Fruit fly (Drosophila melanogaster) whole organism, embryonic: ENCODE results near the gene AlkB.

Source experiments
- B-H1 ChIP-seq: fragments of 200-800 bp; sonication (Bioruptor generic); IDR thresholded peaks from 3 replicates; pipeline ENCODE4 v1.3.6; 2022; ENCODE audit warnings: missing biosample characterization, missing genetic modification characterization
- BEAF-32 ChIP-seq: fragments of 200-800 bp; sonication (Bioruptor generic); optimal IDR thresholded peaks from 3 replicates; lab custom pipeline; 2017; ENCODE audit warnings: missing biosample characterization, missing genetic modification characterization, mild to moderate bottlenecking, moderate library complexity, missing genetic modification reagents
- CG12391 ChIP-seq: fragments of 200-800 bp; sonication (Bioruptor generic); optimal IDR thresholded peaks from 3 replicates; lab custom pipeline; 2018; ENCODE audit warnings: missing biosample characterization, mild to moderate bottlenecking, missing genetic modification characterization, moderate library complexity
- CG13624 ChIP-seq: fragments of 200-800 bp; sonication (Bioruptor generic); optimal IDR thresholded peaks from 2 replicates; lab custom pipeline; 2016; ENCODE audit warnings: missing biosample characterization, missing genetic modification characterization
- CG13775 ChIP-seq: fragments of 200-800 bp; sonication (Bioruptor generic); optimal IDR thresholded peaks from 3 replicates; lab custom pipeline; 2017; ENCODE audit warnings: missing biosample characterization, mild to moderate bottlenecking, missing genetic modification characterization
- CG14860 ChIP-seq: fragments of 200-800 bp; sonication (Bioruptor generic); IDR thresholded peaks from 3 replicates; pipeline ENCODE4 v1.3.6; 2022; ENCODE audit warnings: missing biosample characterization, missing genetic modification characterization; ENCODE audit not compliant: partially characterized antibody
- CG15601 ChIP-seq: fragments of 200-800 bp; sonication (Bioruptor generic); optimal IDR thresholded peaks from 3 replicates; lab custom pipeline; 2019; ENCODE audit warnings: missing biosample characterization, mild to moderate bottlenecking, missing genetic modification characterization, moderate library complexity
- CG17186 ChIP-seq: fragments of 200-800 bp; sonication (Bioruptor generic); optimal IDR thresholded peaks from 3 replicates; lab custom pipeline; 2017; ENCODE audit warnings: missing biosample characterization, missing genetic modification reagents, missing genetic modification characterization
- CG17802 ChIP-seq: fragments of 200-800 bp; sonication (Bioruptor generic); optimal IDR thresholded peaks from 2 replicates; lab custom pipeline; 2018; ENCODE audit warnings: missing biosample characterization, mild to moderate bottlenecking, missing genetic modification characterization, moderate library complexity
- CG17829 ChIP-seq: fragments of 200-800 bp; optimal IDR thresholded peaks from 2 replicates; lab custom pipeline; 2019; ENCODE audit warnings: missing biosample characterization, mild to moderate bottlenecking, missing genetic modification characterization, moderate library complexity
- CG2129 ChIP-seq: fragments of 200-800 bp; sonication (Bioruptor generic); IDR thresholded peaks from 2 replicates; pipeline ENCODE4 v1.3.6; 2022; ENCODE audit warnings: missing biosample characterization, missing genetic modification characterization; ENCODE audit not compliant: partially characterized antibody
- CG30020 ChIP-seq: fragments of 200-800 bp; optimal IDR thresholded peaks from 2 replicates; lab custom pipeline; 2019; ENCODE audit warnings: missing biosample characterization, mild to moderate bottlenecking, missing genetic modification characterization, moderate library complexity
- CG34376 ChIP-seq: fragments of 200-800 bp; sonication (Bioruptor generic); optimal IDR thresholded peaks from 2 replicates; lab custom pipeline; 2018; ENCODE audit warnings: missing biosample characterization, mild to moderate bottlenecking, missing genetic modification characterization
- CG3726 ChIP-seq: fragments of 200-800 bp; sonication (Bioruptor generic); IDR thresholded peaks from 3 replicates; pipeline ENCODE4, ENCODE4 v1.3.6; 2022; ENCODE audit warnings: missing biosample characterization, missing genetic modification characterization
- CG42726 ChIP-seq: fragments of 200-800 bp; sonication (Bioruptor generic); IDR thresholded peaks from 2 replicates; pipeline ENCODE4 v1.3.6; 2022; ENCODE audit warnings: missing biosample characterization, missing genetic modification characterization; ENCODE audit not compliant: partially characterized antibody
- CG7357 ChIP-seq: fragments of 200-800 bp; sonication (Bioruptor generic); IDR thresholded peaks from 3 replicates; pipeline ENCODE4 v1.3.6; 2022; ENCODE audit warnings: missing biosample characterization, missing genetic modification characterization
- CG7372 ChIP-seq: fragments of 200-800 bp; sonication (Bioruptor generic); IDR thresholded peaks from 2 replicates; pipeline ENCODE4 v1.3.6; 2022; ENCODE audit warnings: missing biosample characterization, missing genetic modification characterization
- CG7839 ChIP-seq: fragments of 200-800 bp; sonication (Bioruptor generic); optimal IDR thresholded peaks from 3 replicates; lab custom pipeline; 2018; ENCODE audit warnings: missing biosample characterization, mild to moderate bottlenecking, missing genetic modification characterization, moderate library complexity
- CG8290 ChIP-seq, 3 experiments: fragments of 200-800 bp; sonication (Bioruptor generic); optimal IDR thresholded peaks; 2 replicates each; lab custom pipeline; 2016 to 2019; ENCODE audit warnings: missing biosample characterization in 3 of 3, missing genetic modification characterization in 3 of 3, mild to moderate bottlenecking in 2 of 3, moderate library complexity in 1 of 3
- CG8924 ChIP-seq: fragments of 200-800 bp; optimal IDR thresholded peaks from 3 replicates; lab custom pipeline; 2019; ENCODE audit warnings: missing biosample characterization, mild to moderate bottlenecking, missing genetic modification characterization, moderate library complexity
- CG9727 ChIP-seq: fragments of 200-800 bp; sonication (Bioruptor generic); optimal IDR thresholded peaks from 3 replicates; lab custom pipeline; 2017; ENCODE audit warnings: missing biosample characterization, mild to moderate bottlenecking, missing genetic modification characterization
- CG9797 ChIP-seq: fragments of 200-800 bp; sonication (Bioruptor generic); optimal IDR thresholded peaks from 3 replicates; lab custom pipeline; 2018; ENCODE audit warnings: missing biosample characterization, mild to moderate bottlenecking, missing genetic modification characterization
- CG9932 ChIP-seq: fragments of 200-800 bp; sonication (Bioruptor generic); IDR thresholded peaks from 2 replicates; pipeline ENCODE4 v1.3.6; 2022; ENCODE audit warnings: missing biosample characterization, missing genetic modification characterization
- Dll ChIP-seq: fragments of 200-800 bp; sonication (Bioruptor generic); IDR thresholded peaks from 4 replicates; pipeline ENCODE4 v1.3.6; 2022; ENCODE audit warnings: missing biosample characterization, missing genetic modification characterization; ENCODE audit not compliant: partially characterized antibody
- Doc3 ChIP-seq: fragments of 200-800 bp; sonication (Bioruptor generic); IDR thresholded peaks from 3 replicates; pipeline ENCODE4 v1.3.6; 2022; ENCODE audit warnings: missing biosample characterization, missing genetic modification characterization; ENCODE audit not compliant: partially characterized antibody
- ERR ChIP-seq: fragments of 200-800 bp; sonication (Bioruptor generic); optimal IDR thresholded peaks from 2 replicates; lab custom pipeline; 2016; ENCODE audit warnings: missing biosample characterization, missing genetic modification characterization
- H15 ChIP-seq: fragments of 200-800 bp; sonication (Bioruptor generic); IDR thresholded peaks from 3 replicates; pipeline ENCODE4 v1.3.6; 2022; ENCODE audit warnings: missing biosample characterization, missing genetic modification characterization
- HLH4C ChIP-seq: fragments of 200-800 bp; sonication (Bioruptor generic); IDR thresholded peaks from 3 replicates; pipeline ENCODE4 v1.3.6; 2022; ENCODE audit warnings: missing biosample characterization, missing genetic modification characterization; ENCODE audit not compliant: partially characterized antibody
- HmgZ ChIP-seq: fragments of 200-800 bp; sonication (Bioruptor generic); optimal IDR thresholded peaks from 2 replicates; lab custom pipeline; 2018; ENCODE audit warnings: missing biosample characterization, mild to moderate bottlenecking, missing genetic modification characterization
- Lhr ChIP-seq: fragments of 200-800 bp; sonication (Bioruptor generic); optimal IDR thresholded peaks from 3 replicates; lab custom pipeline; 2017; ENCODE audit warnings: mild to moderate bottlenecking, missing biosample characterization, missing genetic modification reagents, missing genetic modification characterization
- MBD-R2 ChIP-seq: fragments of 200-800 bp; sonication (Bioruptor generic); IDR thresholded peaks from 2 replicates; pipeline ENCODE4 v1.3.6; 2022; ENCODE audit warnings: missing biosample characterization, missing genetic modification characterization
- Opbp ChIP-seq: fragments of 200-800 bp; sonication (Bioruptor generic); IDR thresholded peaks from 3 replicates; pipeline ENCODE4 v1.3.6; 2022; ENCODE audit warnings: missing biosample characterization, missing genetic modification characterization; ENCODE audit not compliant: partially characterized antibody
- Sin3A ChIP-seq: fragments of >200 bp; optimal IDR thresholded peaks from 2 replicates; lab custom pipeline; 2018
- Sry-δ ChIP-seq: fragments of 200-800 bp; sonication (Bioruptor generic); optimal IDR thresholded peaks from 2 replicates; lab custom pipeline; 2016; ENCODE audit warnings: missing biosample characterization, missing genetic modification characterization
- ato ChIP-seq: fragments of 200-800 bp; sonication (Bioruptor generic); IDR thresholded peaks from 2 replicates; pipeline ENCODE4 v1.3.6; 2022; ENCODE audit warnings: missing biosample characterization, missing genetic modification characterization; ENCODE audit not compliant: partially characterized antibody
- bbx ChIP-seq: fragments of 200-800 bp; sonication (Bioruptor generic); IDR thresholded peaks from 2 replicates; pipeline ENCODE4 v1.3.6; 2022; ENCODE audit warnings: missing biosample characterization, missing genetic modification characterization; ENCODE audit not compliant: partially characterized antibody
- gfzf ChIP-seq: fragments of 200-800 bp; sonication (Bioruptor generic); optimal IDR thresholded peaks from 2 replicates; lab custom pipeline; 2016; ENCODE audit warnings: missing biosample characterization, mild to moderate bottlenecking, missing genetic modification characterization, moderate library complexity
- hb ChIP-seq: fragments of 200-800 bp; sonication (Bioruptor generic); IDR thresholded peaks from 3 replicates; pipeline ENCODE4 v1.3.6; 2022; ENCODE audit warnings: missing biosample characterization, missing genetic modification characterization; ENCODE audit not compliant: partially characterized antibody
- knrl ChIP-seq: fragments of 200-800 bp; sonication (Bioruptor generic); IDR thresholded peaks from 3 replicates; pipeline ENCODE4 v1.3.6; 2022; ENCODE audit warnings: missing biosample characterization, missing genetic modification characterization; ENCODE audit not compliant: partially characterized antibody
- nerfin-2 ChIP-seq: fragments of 200-800 bp; sonication (Bioruptor generic); IDR thresholded peaks from 2 replicates; pipeline ENCODE4 v1.3.6; 2022; ENCODE audit warnings: missing biosample characterization, missing genetic modification characterization; ENCODE audit not compliant: partially characterized antibody
- nom ChIP-seq: fragments of 200-800 bp; sonication (Bioruptor generic); optimal IDR thresholded peaks from 2 replicates; lab custom pipeline; 2017; ENCODE audit warnings: missing biosample characterization, missing genetic modification characterization, mild to moderate bottlenecking, moderate library complexity, missing genetic modification reagents
- pho ChIP-seq: fragments of 200-800 bp; sonication (Bioruptor generic); optimal IDR thresholded peaks from 2 replicates; lab custom pipeline; 2016; ENCODE audit warnings: missing biosample characterization, missing genetic modification characterization
- phol ChIP-seq: fragments of 200-800 bp; sonication (Bioruptor generic); optimal IDR thresholded peaks from 3 replicates; lab custom pipeline; 2018; ENCODE audit warnings: missing biosample characterization, mild to moderate bottlenecking, missing genetic modification characterization, moderate library complexity
- pnt ChIP-seq: fragments of 200-800 bp; sonication (Bioruptor generic); optimal IDR thresholded peaks from 3 replicates; lab custom pipeline; 2016; ENCODE audit warnings: missing biosample characterization, missing genetic modification characterization
- repo ChIP-seq: fragments of 200-800 bp; sonication (Bioruptor generic); optimal IDR thresholded peaks from 2 replicates; lab custom pipeline; 2016; ENCODE audit warnings: missing biosample characterization, missing genetic modification characterization
- row ChIP-seq: fragments of 200-800 bp; sonication (Bioruptor generic); IDR thresholded peaks from 3 replicates; pipeline ENCODE4 v1.3.6; 2022; ENCODE audit warnings: missing biosample characterization, missing genetic modification characterization
- stwl ChIP-seq: fragments of 200-800 bp; sonication (Bioruptor generic); optimal IDR thresholded peaks from 3 replicates; lab custom pipeline; 2018; ENCODE audit warnings: missing biosample characterization, mild to moderate bottlenecking, missing genetic modification characterization, moderate library complexity
- vnd ChIP-seq: fragments of 200-800 bp; sonication (Bioruptor generic); IDR thresholded peaks from 3 replicates; pipeline ENCODE4 v1.3.6; 2022; ENCODE audit warnings: missing biosample characterization, missing genetic modification characterization; ENCODE audit not compliant: partially characterized antibody

Gene AlkB

dm6 chrX:15869843-15870242 lies 10.6 kb upstream of the AlkB start, which contains the start of gene CG16952 (continued):
- TF ChIP-seq CG2129 (peak; percentile 80), gfzf (GFP tag; lab: Kevin White, UChicago) (peak; percentile 61), Doc3 (GFP tag; lab: Robert Waterston, UW) (peak; percentile 88), HmgZ (peak; percentile 48), CG17802 (tag; lab: Kevin White, UChicago) (peak; percentile 31), MBD-R2 (GFP tag; lab: Robert Waterston, UW) (0 out of 2 replicates have a peak, but pooled peaks have one; percentile 20), Lhr (GFP tag; lab: Kevin White, UChicago) (peak; percentile 4), CG34376 (GFP tag; lab: Kevin White, UChicago) (peak; percentile 10), stwl (tag; lab: Kevin White, UChicago) (peak; percentile 76), repo (GFP tag; lab: Kevin White, UChicago) (no peak), row (GFP tag; lab: Robert Waterston, UW) (peak; percentile 59; the same call in 2 of the 3 replicates), CG15601 (tag; lab: Kevin White, UChicago) (peak; percentile 16), CG17829 (tag; lab: Kevin White, UChicago) (peak; percentile 4), ato (GFP tag; lab: Robert Waterston, UW) (peak; percentile 91), CG7357 (GFP tag; lab: Robert Waterston, UW) (peak; percentile 64), CG7839 (tag; lab: Kevin White, UChicago) (no peak), CG30020 (peak; percentile 92), pnt (GFP tag; lab: Kevin White, UChicago) (no peak), CG14860 (GFP tag; lab: Robert Waterston, UW) (peak; percentile 93), CG9932 (GFP tag; lab: Robert Waterston, UW) (peak; percentile 40; the same call in 1 of the 2 replicates), Sry-δ (GFP tag; lab: Kevin White, UChicago) (peak; percentile 83), CG17186 (GFP tag; lab: Kevin White, UChicago) (peak; percentile 31), hb (GFP tag; lab: Robert Waterston, UW) (peak; percentile 92), CG12391 (tag; lab: Kevin White, UChicago) (peak; percentile 6), knrl (GFP tag; lab: Robert Waterston, UW) (peak; percentile 85; the same call in 2 of the 3 replicates), CG13775 (GFP tag; lab: Kevin White, UChicago) (peak; percentile 11), pho (GFP tag; lab: Kevin White, UChicago) (peak; percentile 27), HLH4C (peak; percentile 96), CG7372 (GFP tag; lab: Robert Waterston, UW) (no peak), CG9797 (peak; percentile 63), ERR (GFP tag; lab: Kevin White, UChicago) (no peak), CG42726 (peak; percentile 50; the same call in 1 of the 2 replicates), Opbp (GFP tag; lab: Robert Waterston, UW) (peak; percentile 79), Sin3A (lab: Kevin White, UChicago) (peak; percentile 23), bbx (peak; percentile 70), BEAF-32 (GFP tag; lab: Kevin White, UChicago) (peak; percentile 91), CG9727 (GFP tag; lab: Kevin White, UChicago) (peak; percentile 12), nerfin-2 (GFP tag; lab: Robert Waterston, UW) (peak; percentile 95), H15 (GFP tag; lab: Robert Waterston, UW) (no peak), vnd (peak; percentile 92), CG8290 (GFP tag; optimal IDR thresholded peaks at IDR 0.05; lab: Kevin White, UChicago) (peak; percentile 49), CG8290 (tag; optimal IDR thresholded peaks at IDR 0.05; lab: Kevin White, UChicago) (no peak), CG8924 (tag; lab: Kevin White, UChicago) (peak; percentile 30), Dll (GFP tag; lab: Robert Waterston, UW) (peak; percentile 94), CG3726 (GFP tag; lab: Robert Waterston, UW) (no peak), CG13624 (peak; percentile 18), nom (GFP tag; lab: Kevin White, UChicago) (no peak), B-H1 (GFP tag; lab: Robert Waterston, UW) (no peak), phol (tag; lab: Kevin White, UChicago) (peak; percentile 51)
